Fruit fly (Drosophila melanogaster) whole organism, embryonic: Measurements from ENCODE around the gene heix.

Experiments
- ATbp ChIP-seq: fragments of 200-800 bp; sonication (Bioruptor generic); optimal IDR thresholded peaks from 2 replicates; lab custom pipeline; 2017; ENCODE audit warnings: missing biosample characterization, mild to moderate bottlenecking, missing genetic modification characterization, missing genetic modification reagents
- Atf3 ChIP-seq: fragments of 200-800 bp; sonication (Bioruptor generic); optimal IDR thresholded peaks from 3 replicates; lab custom pipeline; 2016; ENCODE audit warnings: missing biosample characterization, missing genetic modification characterization
- Bdp1 ChIP-seq: fragments of 200-800 bp; sonication (Bioruptor generic); optimal IDR thresholded peaks from 3 replicates; lab custom pipeline; 2016; ENCODE audit warnings: missing biosample characterization, missing genetic modification characterization
- CG10565 ChIP-seq: fragments of 200-800 bp; sonication (Bioruptor generic); optimal IDR thresholded peaks from 3 replicates; lab custom pipeline; 2016; ENCODE audit warnings: missing biosample characterization, mild to moderate bottlenecking, missing genetic modification characterization
- CG11723 ChIP-seq: fragments of 200-800 bp; sonication (Bioruptor generic); optimal IDR thresholded peaks from 2 replicates; lab custom pipeline; 2017; ENCODE audit warnings: missing biosample characterization, mild to moderate bottlenecking, missing genetic modification characterization
- CG12219 ChIP-seq: fragments of 200-800 bp; sonication (Bioruptor generic); optimal IDR thresholded peaks from 3 replicates; lab custom pipeline; 2018; ENCODE audit warnings: missing biosample characterization, mild to moderate bottlenecking, missing genetic modification characterization
- CG1233 ChIP-seq: fragments of 200-800 bp; sonication (Bioruptor generic); optimal IDR thresholded peaks from 4 replicates; lab custom pipeline; 2018; ENCODE audit warnings: missing biosample characterization, mild to moderate bottlenecking, missing genetic modification characterization
- CG14441 ChIP-seq: fragments of 200-800 bp; sonication (Bioruptor generic); IDR thresholded peaks from 2 replicates; pipeline ENCODE4 v1.3.6; 2022; ENCODE audit warnings: missing biosample characterization, missing genetic modification characterization
- CG16779 ChIP-seq: fragments of 200-800 bp; sonication (Bioruptor generic); IDR thresholded peaks from 2 replicates; pipeline ENCODE4 v1.3.6; 2022; ENCODE audit warnings: missing biosample characterization, missing genetic modification characterization
- CG17612 ChIP-seq: fragments of 200-800 bp; sonication (Bioruptor generic); IDR thresholded peaks from 2 replicates; pipeline ENCODE4 v1.3.6; 2022; ENCODE audit warnings: missing biosample characterization, missing genetic modification characterization
- CG18619 ChIP-seq: fragments of 200-800 bp; sonication (Bioruptor generic); optimal IDR thresholded peaks from 3 replicates; lab custom pipeline; 2017; ENCODE audit warnings: missing biosample characterization, mild to moderate bottlenecking, missing genetic modification characterization
- CG31388 ChIP-seq: fragments of 200-800 bp; sonication (Bioruptor generic); optimal IDR thresholded peaks from 2 replicates; lab custom pipeline; 2016; ENCODE audit warnings: missing biosample characterization, missing genetic modification characterization
- CG32767 ChIP-seq: fragments of 200-800 bp; sonication (Bioruptor generic); IDR thresholded peaks from 2 replicates; pipeline ENCODE4 v1.3.6; 2022; ENCODE audit warnings: missing biosample characterization, missing genetic modification characterization
- CG34422 ChIP-seq: fragments of 200-800 bp; sonication (Bioruptor generic); IDR thresholded peaks from 3 replicates; pipeline ENCODE4 v1.3.6; 2022; ENCODE audit warnings: missing biosample characterization, missing genetic modification characterization
- CG4328 ChIP-seq: fragments of 200-800 bp; sonication (Bioruptor generic); optimal IDR thresholded peaks from 3 replicates; lab custom pipeline; 2017; ENCODE audit warnings: missing biosample characterization, missing genetic modification reagents, missing genetic modification characterization
- CG4820 ChIP-seq: fragments of 200-800 bp; sonication (Bioruptor generic); optimal IDR thresholded peaks from 3 replicates; lab custom pipeline; 2016; ENCODE audit warnings: missing biosample characterization, missing genetic modification characterization
- CG6272 ChIP-seq: fragments of 200-800 bp; sonication (Bioruptor generic); IDR thresholded peaks from 2 replicates; pipeline ENCODE4 v1.3.6; 2022; ENCODE audit warnings: missing biosample characterization, missing genetic modification characterization
- CG6654 ChIP-seq: fragments of 200-800 bp; sonication (Bioruptor generic); optimal IDR thresholded peaks from 2 replicates; lab custom pipeline; 2017; ENCODE audit warnings: missing biosample characterization, mild to moderate bottlenecking, missing genetic modification characterization
- CG6689 ChIP-seq: fragments of 200-800 bp; sonication (Bioruptor generic); IDR thresholded peaks from 2 replicates; pipeline ENCODE4 v1.3.6; 2022; ENCODE audit warnings: missing biosample characterization, missing genetic modification characterization
- CG6765 ChIP-seq: fragments of 200-800 bp; sonication (Bioruptor generic); optimal IDR thresholded peaks from 3 replicates; lab custom pipeline; 2017; ENCODE audit warnings: missing biosample characterization, mild to moderate bottlenecking, missing genetic modification characterization
- CG7928 ChIP-seq: fragments of 200-800 bp; sonication (Bioruptor generic); optimal IDR thresholded peaks from 2 replicates; lab custom pipeline; 2017; ENCODE audit warnings: missing biosample characterization, mild to moderate bottlenecking, missing genetic modification characterization
- CG7963 ChIP-seq: fragments of 200-800 bp; sonication (Bioruptor generic); IDR thresholded peaks from 3 replicates; pipeline ENCODE4 v1.3.6; 2022; ENCODE audit warnings: missing biosample characterization, missing genetic modification characterization; ENCODE audit not compliant: partially characterized antibody
- D ChIP-seq, 2 experiments: fragments of 200-800 bp in 1 of 2; fragments of >200 bp in 1 of 2; sonication (Bioruptor generic) in 1 of 2; optimal IDR thresholded peaks; 2 replicates in 1 of 2; 3 replicates in 1 of 2; lab custom pipeline; 2017; ENCODE audit warnings: mild to moderate bottlenecking in 1 of 2, missing biosample characterization in 1 of 2, missing genetic modification characterization in 1 of 2, missing genetic modification reagents in 1 of 2
- Dad ChIP-seq: fragments of 200-800 bp; sonication (Bioruptor generic); optimal IDR thresholded peaks from 3 replicates; lab custom pipeline; 2016; ENCODE audit warnings: missing biosample characterization, missing genetic modification characterization
- Dip2 ChIP-seq: fragments of 200-800 bp; sonication (Bioruptor generic); IDR thresholded peaks from 2 replicates; pipeline ENCODE4 v1.3.6; 2022; ENCODE audit warnings: missing biosample characterization, missing genetic modification characterization
- Dip3 ChIP-seq: fragments of 200-800 bp; sonication (Bioruptor generic); optimal IDR thresholded peaks from 3 replicates; lab custom pipeline; 2016; ENCODE audit warnings: missing biosample characterization, missing genetic modification characterization
- Dref ChIP-seq: fragments of 200-800 bp; sonication (Bioruptor generic); IDR thresholded peaks from 2 replicates; pipeline ENCODE4 v1.3.6; 2022; ENCODE audit warnings: missing biosample characterization, missing genetic modification characterization
- Drgx ChIP-seq: fragments of 200-800 bp; sonication (Bioruptor generic); IDR thresholded peaks from 2 replicates; pipeline ENCODE4 v1.3.6; 2022; ENCODE audit warnings: missing biosample characterization, missing genetic modification characterization
- Gug ChIP-seq: fragments of 200-800 bp; sonication (Bioruptor generic); IDR thresholded peaks from 4 replicates; pipeline ENCODE4 v1.3.6; 2022; ENCODE audit warnings: missing biosample characterization, missing genetic modification characterization
- H2.0 ChIP-seq: fragments of 200-800 bp; sonication (Bioruptor generic); IDR thresholded peaks from 2 replicates; pipeline ENCODE4 v1.3.6; 2022; ENCODE audit warnings: missing biosample characterization, missing genetic modification characterization
- HmgZ ChIP-seq: fragments of 200-800 bp; sonication (Bioruptor generic); optimal IDR thresholded peaks from 2 replicates; lab custom pipeline; 2018; ENCODE audit warnings: missing biosample characterization, mild to moderate bottlenecking, missing genetic modification characterization
- Hr39 ChIP-seq: fragments of >200 bp; optimal IDR thresholded peaks from 2 replicates; lab custom pipeline; 2017
- Lhr ChIP-seq: fragments of 200-800 bp; sonication (Bioruptor generic); optimal IDR thresholded peaks from 3 replicates; lab custom pipeline; 2017; ENCODE audit warnings: mild to moderate bottlenecking, missing biosample characterization, missing genetic modification reagents, missing genetic modification characterization
- Lim3 ChIP-seq: fragments of 200-800 bp; sonication (Bioruptor generic); IDR thresholded peaks from 2 replicates; pipeline ENCODE4 v1.3.6; 2022; ENCODE audit warnings: missing biosample characterization, missing genetic modification characterization
- MBD-R2 ChIP-seq: fragments of 200-800 bp; sonication (Bioruptor generic); IDR thresholded peaks from 2 replicates; pipeline ENCODE4 v1.3.6; 2022; ENCODE audit warnings: missing biosample characterization, missing genetic modification characterization
- Meics ChIP-seq: fragments of 200-800 bp; sonication (Bioruptor generic); optimal IDR thresholded peaks from 2 replicates; lab custom pipeline; 2017; ENCODE audit warnings: missing biosample characterization, mild to moderate bottlenecking, missing genetic modification characterization
- NC2α ChIP-seq: fragments of 200-800 bp; sonication (Bioruptor generic); optimal IDR thresholded peaks from 2 replicates; lab custom pipeline; 2016; ENCODE audit warnings: missing biosample characterization, missing genetic modification characterization
- NK7.1 ChIP-seq: fragments of 200-800 bp; sonication (Bioruptor generic); optimal IDR thresholded peaks from 3 replicates; lab custom pipeline; 2016; ENCODE audit warnings: missing biosample characterization, missing genetic modification characterization
- Side ChIP-seq: fragments of 200-800 bp; sonication (Bioruptor generic); optimal IDR thresholded peaks from 2 replicates; lab custom pipeline; 2016; ENCODE audit warnings: missing biosample characterization, missing genetic modification characterization
- chinmo ChIP-seq: fragments of 200-800 bp; sonication (Bioruptor generic); IDR thresholded peaks from 4 replicates; pipeline ENCODE4 v1.3.6; 2022; ENCODE audit warnings: missing biosample characterization, missing genetic modification characterization; ENCODE audit not compliant: partially characterized antibody
- grau ChIP-seq: fragments of 200-800 bp; optimal IDR thresholded peaks from 3 replicates; lab custom pipeline; 2019; ENCODE audit warnings: missing biosample characterization, mild to moderate bottlenecking, missing genetic modification characterization, moderate library complexity
- gt ChIP-seq: fragments of 200-800 bp; sonication (Bioruptor generic); IDR thresholded peaks from 2 replicates; pipeline ENCODE4 v1.3.6; 2022; ENCODE audit warnings: missing biosample characterization, missing genetic modification characterization
- hbn ChIP-seq: fragments of 200-800 bp; sonication (Bioruptor generic); IDR thresholded peaks from 2 replicates; pipeline ENCODE4 v1.3.6; 2022; ENCODE audit warnings: missing biosample characterization, missing genetic modification characterization; ENCODE audit not compliant: partially characterized antibody
- ind ChIP-seq: fragments of 200-800 bp; sonication (Bioruptor generic); optimal IDR thresholded peaks from 3 replicates; lab custom pipeline; 2016; ENCODE audit warnings: missing biosample characterization, missing genetic modification characterization
- inv ChIP-seq: fragments of 200-800 bp; sonication (Bioruptor generic); IDR thresholded peaks from 2 replicates; pipeline ENCODE4 v1.3.6; 2022; ENCODE audit warnings: missing biosample characterization, missing genetic modification characterization; ENCODE audit not compliant: partially characterized antibody
- org-1 ChIP-seq: fragments of 200-800 bp; sonication (Bioruptor generic); optimal IDR thresholded peaks from 2 replicates; lab custom pipeline; 2017; ENCODE audit warnings: missing biosample characterization, missing genetic modification characterization
- pros ChIP-seq: fragments of 200-800 bp; sonication (Bioruptor generic); optimal IDR thresholded peaks from 3 replicates; lab custom pipeline; 2019; ENCODE audit warnings: missing biosample characterization, mild to moderate bottlenecking, missing genetic modification characterization, moderate library complexity
- sc ChIP-seq, 3 experiments: fragments of >200 bp in 2 of 3; fragments of 200-800 bp in 1 of 3; sonication (Bioruptor generic) in 1 of 3; optimal IDR thresholded peaks; 2 replicates in 2 of 3; 3 replicates in 1 of 3; lab custom pipeline; 2017; ENCODE audit warnings: mild to moderate bottlenecking in 1 of 3, missing biosample characterization in 1 of 3, missing genetic modification characterization in 1 of 3, missing genetic modification reagents in 1 of 3
- scrt ChIP-seq: fragments of 200-800 bp; sonication (Bioruptor generic); optimal IDR thresholded peaks from 2 replicates; lab custom pipeline; 2018; ENCODE audit warnings: missing biosample characterization, mild to moderate bottlenecking, missing genetic modification characterization, moderate library complexity
- sens-2 ChIP-seq: fragments of 200-800 bp; sonication (Bioruptor generic); IDR thresholded peaks from 2 replicates; pipeline ENCODE4 v1.3.6; 2022; ENCODE audit warnings: missing biosample characterization, missing genetic modification characterization
- sisA ChIP-seq: fragments of 200-800 bp; sonication (Bioruptor generic); IDR thresholded peaks from 2 replicates; pipeline ENCODE4 v1.3.6; 2022; ENCODE audit warnings: missing biosample characterization, missing genetic modification characterization
- unpg ChIP-seq: fragments of 200-800 bp; sonication (Bioruptor generic); optimal IDR thresholded peaks from 3 replicates; lab custom pipeline; 2018; ENCODE audit warnings: missing biosample characterization, mild to moderate bottlenecking, missing genetic modification characterization, moderate library complexity

Gene heix

DNA sequence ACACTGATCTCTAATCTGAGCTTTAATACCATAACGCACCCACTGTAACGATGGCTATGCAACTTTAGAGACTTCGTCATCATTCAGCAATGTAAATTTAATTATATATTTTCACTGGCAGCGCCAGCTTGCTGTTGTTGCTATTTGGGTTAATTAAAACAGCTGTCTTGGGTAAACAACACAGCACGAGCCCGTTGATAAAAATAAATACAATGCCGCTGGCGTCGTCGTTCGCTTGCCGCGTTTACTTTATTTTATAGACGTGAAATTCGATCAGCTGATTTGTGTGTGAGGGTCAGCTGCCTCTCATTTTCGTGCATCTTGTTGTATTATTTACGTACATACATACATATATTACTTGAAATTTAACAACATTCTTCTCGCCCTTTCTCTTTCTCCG lies 26.9 kb downstream of the heix start (continued):
- TF ChIP-seq CG16779 (GFP tag; lab: Robert Waterston, UW) (no peak), HmgZ (tag; lab: Kevin White, UChicago) (peak; percentile 16), Lhr (GFP tag; lab: Kevin White, UChicago) (no peak), org-1 (GFP tag; lab: Kevin White, UChicago) (peak; percentile 20), scrt (peak; percentile 37), CG1233 (GFP tag; lab: Kevin White, UChicago) (peak; percentile 34), inv (GFP tag; lab: Robert Waterston, UW) (no peak), CG6689 (GFP tag; lab: Robert Waterston, UW) (no peak), pros (GFP tag; lab: Kevin White, UChicago) (no peak), Gug (GFP tag; lab: Robert Waterston, UW) (no peak), NK7.1 (no peak), Lim3 (GFP tag; lab: Robert Waterston, UW) (no peak), CG7928 (GFP tag; lab: Kevin White, UChicago) (no peak), CG32767 (GFP tag; lab: Robert Waterston, UW) (no peak), gt (GFP tag; lab: Robert Waterston, UW) (no peak), CG31388 (no peak), CG14441 (no peak), CG12219 (no peak), Dref (no peak), hbn (GFP tag; lab: Robert Waterston, UW) (no peak), Bdp1 (no peak), sisA (GFP tag; lab: Robert Waterston, UW) (no peak), Dip3 (GFP tag; lab: Kevin White, UChicago) (no peak), CG7963 (no peak), CG4328 (GFP tag; lab: Kevin White, UChicago) (peak; percentile 48), ind (GFP tag; lab: Kevin White, UChicago) (no peak), CG6654 (GFP tag; lab: Kevin White, UChicago) (no peak), sens-2 (GFP tag; lab: Robert Waterston, UW) (no peak), CG18619 (GFP tag; lab: Kevin White, UChicago) (peak; percentile 31), Hr39 (lab: Kevin White, UChicago) (no peak), H2.0 (GFP tag; lab: Robert Waterston, UW) (no peak), D (optimal IDR thresholded peaks at IDR 0.05; lab: Kevin White, UChicago) (no peak), D (GFP tag; optimal IDR thresholded peaks at IDR 0.05; lab: Kevin White, UChicago) (peak; percentile 15), grau (tag; lab: Kevin White, UChicago) (no peak), sc (optimal IDR thresholded peaks at IDR 0.05; lab: Kevin White, UChicago) (no peak), sc (GFP tag; optimal IDR thresholded peaks at IDR 0.05; lab: Kevin White, UChicago) (no peak), Atf3 (no peak), CG17612 (GFP tag; lab: Robert Waterston, UW) (no peak), CG6765 (no peak), NC2α (GFP tag; lab: Kevin White, UChicago) (no peak), Dad (GFP tag; lab: Kevin White, UChicago) (no peak), CG6272 (GFP tag; lab: Robert Waterston, UW) (no peak), CG4820 (no peak), Dip2 (no peak), CG34422 (GFP tag; lab: Robert Waterston, UW) (peak; percentile 22; the same call in 1 of the 3 replicates), unpg (GFP tag; lab: Kevin White, UChicago) (peak; percentile 16), CG11723 (GFP tag; lab: Kevin White, UChicago) (peak; percentile 24), chinmo (GFP tag; lab: Robert Waterston, UW) (peak; percentile 61; the same call in 2 of the 4 replicates), ATbp (GFP tag; lab: Kevin White, UChicago) (peak; percentile 83), Meics (GFP tag; lab: Kevin White, UChicago) (peak; percentile 50), Side (GFP tag; lab: Kevin White, UChicago) (no peak), CG10565 (no peak), Drgx (GFP tag; lab: Robert Waterston, UW) (no peak), MBD-R2 (GFP tag; lab: Robert Waterston, UW) (no peak)
